Worm (Caenorhabditis elegans) whole organism, L2 larva: Measurements from ENCODE around the gene msp-33.
"Not testable (repeated sequence)": the region's sequence is repeated elsewhere in the genome, so short reads cannot be mapped to it uniquely, and the experiment has no call there.

Experiments
- R02D3.7 ChIP-seq: fragments of 150-350 bp; optimal IDR thresholded peaks from 2 replicates; lab custom pipeline; 2014; ENCODE audit warnings: missing biosample characterization, missing genetic modification characterization
- ama-1 ChIP-seq: fragments of 150-350 bp; optimal IDR thresholded peaks from 2 replicates; lab custom pipeline; 2018; ENCODE audit warnings: inconsistent platforms
- mdl-1 ChIP-seq, 2 experiments: fragments of 150-350 bp in 1 of 2; sonication (generic microtip) in 1 of 2; optimal IDR thresholded peaks; 2 replicates each; lab custom pipeline; 2017; ENCODE audit warnings: missing biosample characterization in 2 of 2, missing genetic modification characterization in 2 of 2
- nhr-25 ChIP-seq: fragments of 150-350 bp; sonication (generic microtip); optimal IDR thresholded peaks from 3 replicates; lab custom pipeline; 2014; ENCODE audit warnings: missing biosample characterization, missing genetic modification characterization
- sem-4 ChIP-seq: fragments of 150-350 bp; optimal IDR thresholded peaks from 2 replicates; lab custom pipeline; 2014; ENCODE audit warnings: missing biosample characterization, missing genetic modification reagents, missing genetic modification characterization
- snpc-4 ChIP-seq: fragments of 150-350 bp; optimal IDR thresholded peaks from 2 replicates; lab custom pipeline; 2014; ENCODE audit warnings: missing biosample characterization, missing genetic modification characterization
- zag-1 ChIP-seq: fragments of 150-350 bp; optimal IDR thresholded peaks from 2 replicates; lab custom pipeline; 2014; ENCODE audit warnings: missing biosample characterization, missing genetic modification characterization

ce11 chrII:4932727-4933126 is 40.2 kb upstream of the msp-33 start, which contains the start of gene msp-152:
- TF ChIP-seq ama-1 (lab: Kevin White, UChicago); snpc-4 (tag; lab: Kevin White, UChicago); mdl-1 (tag; optimal IDR thresholded peaks at IDR 0.05; lab: Kevin White, UChicago); sem-4 (tag; lab: Kevin White, UChicago); nhr-25 (tag; lab: Kevin White, UChicago); R02D3.7 (tag; lab: Kevin White, UChicago); zag-1 (tag; lab: Kevin White, UChicago): not testable (repeated sequence)
